Worm (Caenorhabditis elegans) whole organism, L1 larva: ENCODE results near the gene natc-2.
A peak's percentile ranks its signal among the peaks of the same experiment; 100 is the strongest.

ENCODE experiments used
- C16A3.4 ChIP-seq: fragments of 150-350 bp; optimal IDR thresholded peaks from 2 replicates; lab custom pipeline; 2014; ENCODE audit warnings: missing biosample characterization, missing genetic modification characterization
- aha-1 ChIP-seq: fragments of 150-350 bp; optimal IDR thresholded peaks from 2 replicates; lab custom pipeline; 2014; ENCODE audit warnings: missing biosample characterization, missing genetic modification characterization
- ceh-63 ChIP-seq: fragments of 200-800 bp; sonication (Bioruptor generic); optimal IDR thresholded peaks from 2 replicates; lab custom pipeline; 2018; ENCODE audit warnings: mild to moderate bottlenecking, missing genetic modification characterization, missing compliant biosample characterization
- ceh-88 ChIP-seq: fragments of 200-800 bp; sonication (Bioruptor generic); IDR thresholded peaks from 2 replicates; pipeline ENCODE4 v1.3.6; 2022; ENCODE audit warnings: missing genetic modification characterization, missing compliant biosample characterization
- dpl-1 ChIP-seq, 3 experiments: fragments of 150-350 bp in 2 of 3; sonication (generic microtip) in 1 of 3; optimal IDR thresholded peaks; 2 replicates each; lab custom pipeline; 2014 to 2017; ENCODE audit warnings: missing biosample characterization in 3 of 3, missing genetic modification characterization in 3 of 3, missing genetic modification reagents in 3 of 3
- efl-1 ChIP-seq, 4 experiments: fragments of 150-350 bp; optimal IDR thresholded peaks in 3 of 4; peaks in 1 of 4; 1 replicate in 1 of 4; 2 replicates in 3 of 4; lab custom pipeline; 2014; ENCODE audit warnings: missing biosample characterization in 2 of 4, missing genetic modification characterization in 2 of 4, missing genetic modification reagents in 2 of 4
- efl-3 ChIP-seq: fragments of 200-800 bp; sonication (Bioruptor generic); optimal IDR thresholded peaks from 2 replicates; lab custom pipeline; 2018; ENCODE audit warnings: mild to moderate bottlenecking, missing genetic modification characterization, missing compliant biosample characterization
- elt-2 ChIP-seq: sonication (generic microtip); optimal IDR thresholded peaks from 2 replicates; lab custom pipeline; 2016; ENCODE audit warnings: missing genetic modification characterization, mild to moderate bottlenecking, inconsistent platforms, missing compliant biosample characterization, missing genetic modification reagents
- elt-3 ChIP-seq, 6 experiments: fragments of 150-350 bp in 1 of 6; sonication (generic microtip); optimal IDR thresholded peaks; 2 replicates each; lab custom pipeline; 2017 to 2018; ENCODE audit warnings: missing biosample characterization in 6 of 6, missing genetic modification characterization in 6 of 6, inconsistent platforms in 1 of 6
- ets-5 ChIP-seq: fragments of 200-800 bp; sonication (Bioruptor generic); IDR thresholded peaks from 2 replicates; pipeline ENCODE4 v1.3.6; 2022; ENCODE audit warnings: missing genetic modification characterization, missing compliant biosample characterization
- fkh-4 ChIP-seq: sonication (generic microtip); optimal IDR thresholded peaks from 2 replicates; lab custom pipeline; 2016; ENCODE audit warnings: missing compliant biosample characterization, missing genetic modification characterization, borderline replicate concordance
- fkh-8 ChIP-seq: sonication (generic microtip); optimal IDR thresholded peaks from 2 replicates; lab custom pipeline; 2016; ENCODE audit warnings: mild to moderate bottlenecking, missing genetic modification characterization, missing compliant biosample characterization
- fos-1 ChIP-seq: fragments of 150-350 bp; optimal IDR thresholded peaks from 2 replicates; lab custom pipeline; 2014; ENCODE audit warnings: missing biosample characterization, missing genetic modification characterization
- hlh-4 ChIP-seq: sonication (generic microtip); optimal IDR thresholded peaks from 2 replicates; lab custom pipeline; 2016; ENCODE audit warnings: mild to moderate bottlenecking, missing genetic modification characterization, missing compliant biosample characterization
- hpl-2 ChIP-seq: fragments of 150-350 bp; optimal IDR thresholded peaks from 2 replicates; lab custom pipeline; 2014; ENCODE audit warnings: missing biosample characterization, missing genetic modification reagents, missing genetic modification characterization
- isw-1 ChIP-seq: fragments of 200-800 bp; sonication (Bioruptor generic); IDR thresholded peaks from 2 replicates; pipeline ENCODE4 v1.3.6; 2022; ENCODE audit warnings: missing genetic modification characterization, missing compliant biosample characterization
- lin-14 ChIP-seq: fragments of 200-800 bp; sonication (Bioruptor generic); optimal IDR thresholded peaks from 2 replicates; lab custom pipeline; 2018; ENCODE audit warnings: mild to moderate bottlenecking, missing genetic modification characterization, moderate library complexity, missing compliant biosample characterization
- lin-35 ChIP-seq, 2 experiments: fragments of 150-350 bp; optimal IDR thresholded peaks; 2 replicates each; lab custom pipeline; 2014; ENCODE audit warnings: missing biosample characterization in 2 of 2, missing genetic modification characterization in 2 of 2, missing genetic modification reagents in 2 of 2
- mab-9 ChIP-seq: fragments of 200-800 bp; sonication (Bioruptor generic); IDR thresholded peaks from 2 replicates; pipeline ENCODE4 v1.3.6; 2022; ENCODE audit warnings: missing genetic modification reagents, missing genetic modification characterization, missing compliant biosample characterization
- mep-1 ChIP-seq: fragments of 150-350 bp; optimal IDR thresholded peaks from 2 replicates; lab custom pipeline; 2014; ENCODE audit warnings: missing biosample characterization, missing genetic modification characterization
- nhr-19 ChIP-seq: fragments of 200-800 bp; sonication (Bioruptor generic); conservative IDR thresholded peaks from 2 replicates; pipeline ENCODE4 v1.3.6; 2022; ENCODE audit warnings: missing genetic modification characterization, missing compliant biosample characterization
- nhr-20 ChIP-seq: sonication (generic microtip); optimal IDR thresholded peaks from 2 replicates; lab custom pipeline; 2016; ENCODE audit warnings: mild to moderate bottlenecking, missing genetic modification characterization, missing compliant biosample characterization
- nhr-237 ChIP-seq: fragments of 150-350 bp; optimal IDR thresholded peaks from 2 replicates; lab custom pipeline; 2014; ENCODE audit warnings: missing biosample characterization, missing genetic modification characterization
- nhr-71 ChIP-seq: sonication (generic microtip); optimal IDR thresholded peaks from 2 replicates; lab custom pipeline; 2016; ENCODE audit warnings: mild to moderate bottlenecking, missing genetic modification characterization, moderate library complexity, missing compliant biosample characterization
- nhr-76 ChIP-seq: sonication (generic microtip); optimal IDR thresholded peaks from 2 replicates; lab custom pipeline; 2017; ENCODE audit warnings: missing biosample characterization, missing genetic modification characterization
- pag-3 ChIP-seq: sonication (generic microtip); optimal IDR thresholded peaks from 2 replicates; lab custom pipeline; 2017; ENCODE audit warnings: missing genetic modification characterization, mild to moderate bottlenecking, missing compliant biosample characterization, antibody characterized with exemption, borderline replicate concordance; ENCODE audit not compliant: insufficient read depth
- rnt-1 ChIP-seq: sonication (generic microtip); optimal IDR thresholded peaks from 2 replicates; lab custom pipeline; 2016; ENCODE audit warnings: mild to moderate bottlenecking, missing genetic modification characterization, moderate library complexity, missing compliant biosample characterization
- skn-1 ChIP-seq: fragments of 150-350 bp; optimal IDR thresholded peaks from 2 replicates; lab custom pipeline; 2014; ENCODE audit warnings: missing biosample characterization, missing genetic modification characterization
- sox-4 ChIP-seq: sonication (generic microtip); optimal IDR thresholded peaks from 2 replicates; lab custom pipeline; 2016; ENCODE audit warnings: missing genetic modification characterization, missing compliant biosample characterization
- sptf-1 ChIP-seq: fragments of 150-350 bp; optimal IDR thresholded peaks from 2 replicates; lab custom pipeline; 2014; ENCODE audit warnings: missing biosample characterization, missing genetic modification characterization
- sup-37 ChIP-seq: fragments of 200-800 bp; sonication (Bioruptor generic); optimal IDR thresholded peaks from 2 replicates; lab custom pipeline; 2018; ENCODE audit warnings: mild to moderate bottlenecking, missing genetic modification characterization, missing compliant biosample characterization
- swsn-7 ChIP-seq: sonication (generic microtip); optimal IDR thresholded peaks from 2 replicates; lab custom pipeline; 2016; ENCODE audit warnings: missing genetic modification characterization, missing compliant biosample characterization
- tbx-2 ChIP-seq: sonication (generic microtip); optimal IDR thresholded peaks from 2 replicates; lab custom pipeline; 2016; ENCODE audit warnings: missing genetic modification characterization, missing compliant biosample characterization
- unc-98 ChIP-seq: fragments of 200-800 bp; sonication (Bioruptor generic); IDR thresholded peaks from 2 replicates; pipeline ENCODE4 v1.3.6; 2022; ENCODE audit warnings: missing genetic modification characterization, missing compliant biosample characterization
- vab-15 ChIP-seq: sonication (generic microtip); optimal IDR thresholded peaks from 2 replicates; lab custom pipeline; 2017; ENCODE audit warnings: missing genotype, mild to moderate bottlenecking, missing genetic modification characterization, missing compliant biosample characterization
- zip-4 ChIP-seq: fragments of 200-800 bp; sonication (Bioruptor generic); optimal IDR thresholded peaks from 2 replicates; lab custom pipeline; 2018; ENCODE audit warnings: mild to moderate bottlenecking, missing genetic modification characterization, moderate library complexity, missing compliant biosample characterization
- ztf-11 ChIP-seq, 2 experiments: sonication (generic microtip); optimal IDR thresholded peaks; 2 replicates each; lab custom pipeline; 2016 to 2017; ENCODE audit warnings: missing genetic modification characterization in 2 of 2, missing biosample characterization in 1 of 2, missing compliant biosample characterization in 1 of 2
- ztf-4 ChIP-seq: fragments of 150-350 bp; optimal IDR thresholded peaks from 2 replicates; lab custom pipeline; 2014; ENCODE audit warnings: missing biosample characterization, missing genetic modification characterization

natc-2 gene

ce11 chrV:5272619-5273074 lies 1.2 kb upstream of the natc-2 start (continued):
- TF ChIP-seq ceh-88: no peak
- TF ChIP-seq swsn-7 (tag; lab: Kevin White, UChicago): peak; percentile 23
- TF ChIP-seq rnt-1 (tag; lab: Kevin White, UChicago): no peak
- no peak for TF ChIP-seq vab-15 (tag; lab: Kevin White, UChicago)
- peak; percentile 81 for TF ChIP-seq nhr-71 (tag; lab: Kevin White, UChicago)
- TF ChIP-seq efl-1 (optimal IDR thresholded peaks at IDR 0.05; lab: Kevin White, UChicago): peak in 1 of 2 experiments; percentile 7
- peak in 1 of 2 experiments; percentile 91 for TF ChIP-seq efl-1 (GFP tag; optimal IDR thresholded peaks at IDR 0.05 in 1 of 2; lab: Kevin White, UChicago)
- TF ChIP-seq ztf-4 (tag; lab: Kevin White, UChicago): peak; percentile 39
- TF ChIP-seq elt-2: no peak
- no peak for TF ChIP-seq ets-5 (GFP tag; lab: Robert Waterston, UW)
- TF ChIP-seq sox-4 (tag; lab: Kevin White, UChicago): no peak
- TF ChIP-seq lin-14: peak; percentile 82
- no peak for TF ChIP-seq nhr-76 (tag; lab: Kevin White, UChicago)
- TF ChIP-seq mab-9: no peak
- no peak for TF ChIP-seq zip-4 (GFP tag; lab: Kevin White, UChicago)
- peak; percentile 43 for TF ChIP-seq C16A3.4
- peak; percentile 96 for TF ChIP-seq nhr-20 (tag; lab: Kevin White, UChicago)
- no peak for TF ChIP-seq fkh-4 (tag; lab: Kevin White, UChicago)
- TF ChIP-seq ceh-63 (GFP tag; lab: Kevin White, UChicago): no peak
- TF ChIP-seq hpl-2 (GFP tag; lab: Kevin White, UChicago): no peak
- TF ChIP-seq fos-1 (tag; lab: Kevin White, UChicago): no peak
- TF ChIP-seq dpl-1 (GFP tag; optimal IDR thresholded peaks at IDR 0.05; lab: Kevin White, UChicago): no peak
- TF ChIP-seq unc-98 (GFP tag; lab: Robert Waterston, UW): no peak
- no peak for TF ChIP-seq pag-3 (tag; lab: Kevin White, UChicago)
- TF ChIP-seq ztf-11 (tag; optimal IDR thresholded peaks at IDR 0.05; lab: Kevin White, UChicago): no peak
- TF ChIP-seq mep-1 (tag; lab: Kevin White, UChicago): no peak
- TF ChIP-seq nhr-237 (tag; lab: Kevin White, UChicago): no peak
- no peak for TF ChIP-seq isw-1
- TF ChIP-seq sptf-1 (tag; lab: Kevin White, UChicago): no peak
- TF ChIP-seq skn-1 (tag; lab: Kevin White, UChicago): peak; percentile 18
- TF ChIP-seq tbx-2: peak; percentile 20

DNA sequence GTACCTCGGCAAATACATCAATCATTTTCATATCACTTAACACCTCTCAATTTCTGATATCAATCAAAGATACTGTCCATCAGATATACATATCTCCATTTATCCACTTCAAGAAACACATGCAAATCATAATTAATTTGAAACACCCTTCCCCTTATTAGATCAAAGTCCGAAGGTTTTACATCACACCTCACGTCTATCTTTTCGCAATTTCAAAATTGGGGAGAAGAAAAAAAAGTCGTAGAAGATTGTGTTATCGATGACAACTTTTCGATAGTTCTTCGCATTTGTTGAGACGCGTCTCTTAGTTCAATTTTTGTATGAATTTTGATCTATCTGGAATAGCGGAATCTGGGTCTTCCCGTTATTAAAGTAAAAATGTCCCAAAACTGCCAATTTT lies 629 bp upstream of the natc-2 start:
- no peak for TF ChIP-seq sup-37 (GFP tag; lab: Kevin White, UChicago)
- peak in 1 of 6 experiments; percentile 7 for TF ChIP-seq elt-3 (tag; optimal IDR thresholded peaks at IDR 0.05; lab: Kevin White, UChicago)
- TF ChIP-seq fkh-8 (tag; lab: Kevin White, UChicago): no peak
- no peak for TF ChIP-seq hlh-4 (tag; lab: Kevin White, UChicago)
- TF ChIP-seq nhr-19 (GFP tag; lab: Robert Waterston, UW): 0 out of 2 replicates have a peak, but pooled peaks have one; percentile 2
- no peak for TF ChIP-seq aha-1 (tag; lab: Kevin White, UChicago)
- no peak for TF ChIP-seq efl-3 (GFP tag; lab: Kevin White, UChicago)
- peak in 1 of 2 experiments; percentile 1 for TF ChIP-seq lin-35 (GFP tag; optimal IDR thresholded peaks at IDR 0.05; lab: Kevin White, UChicago)
- TF ChIP-seq mep-1 (tag; lab: Kevin White, UChicago): no peak
- TF ChIP-seq efl-1 (optimal IDR thresholded peaks at IDR 0.05; lab: Kevin White, UChicago): no peak
- peak in 1 of 2 experiments; percentile 57 for TF ChIP-seq efl-1 (GFP tag; optimal IDR thresholded peaks at IDR 0.05 in 1 of 2; lab: Kevin White, UChicago)
- no peak for TF ChIP-seq isw-1
- peak; percentile 7 for TF ChIP-seq elt-2
- no peak for TF ChIP-seq ets-5 (GFP tag; lab: Robert Waterston, UW)
- TF ChIP-seq hpl-2 (GFP tag; lab: Kevin White, UChicago): no peak
